Fruit fly (Drosophila melanogaster) whole organism, pupa: ENCODE data around the gene Wdr59.

ENCODE experiments used
- CG10348 ChIP-seq: fragments of 200-800 bp; sonication (Bioruptor generic); IDR thresholded peaks from 2 replicates; pipeline ENCODE4 v1.3.6; 2022; ENCODE audit warnings: missing biosample characterization, missing genetic modification characterization
- CG12605 ChIP-seq: fragments of 200-800 bp; sonication (Bioruptor generic); IDR thresholded peaks from 2 replicates; pipeline ENCODE4 v1.3.6; 2022; ENCODE audit warnings: missing biosample characterization, missing genetic modification characterization
- CG13204 ChIP-seq: fragments of 200-800 bp; sonication (Bioruptor generic); optimal IDR thresholded peaks from 2 replicates; lab custom pipeline; 2018; ENCODE audit warnings: missing biosample characterization, mild to moderate bottlenecking, missing genetic modification characterization, moderate library complexity
- CG14655 ChIP-seq: fragments of 200-800 bp; sonication (Bioruptor generic); optimal IDR thresholded peaks from 3 replicates; lab custom pipeline; 2017; ENCODE audit warnings: mild to moderate bottlenecking, missing biosample characterization, missing genetic modification reagents, missing genetic modification characterization
- CG15710 ChIP-seq: fragments of 200-800 bp; sonication (Bioruptor generic); optimal IDR thresholded peaks from 2 replicates; lab custom pipeline; 2018; ENCODE audit warnings: missing biosample characterization, mild to moderate bottlenecking, missing genetic modification characterization, moderate library complexity
- CG17806 ChIP-seq: fragments of 200-800 bp; sonication (Bioruptor generic); optimal IDR thresholded peaks from 2 replicates; lab custom pipeline; 2018; ENCODE audit warnings: missing biosample characterization, mild to moderate bottlenecking, missing genetic modification characterization, moderate library complexity
- CG32121 ChIP-seq: fragments of 200-800 bp; sonication (Bioruptor generic); IDR thresholded peaks from 2 replicates; pipeline ENCODE4 v1.3.6; 2022; ENCODE audit warnings: missing biosample characterization, missing genetic modification characterization
- CG34367 ChIP-seq: fragments of 200-800 bp; sonication (Bioruptor generic); optimal IDR thresholded peaks from 2 replicates; lab custom pipeline; 2018; ENCODE audit warnings: missing biosample characterization, mild to moderate bottlenecking, missing genetic modification characterization
- CG4496 ChIP-seq: fragments of 200-800 bp; sonication (Bioruptor generic); IDR thresholded peaks from 3 replicates; pipeline ENCODE4 v1.3.6; 2022; ENCODE audit warnings: missing biosample characterization, missing genetic modification characterization
- CG8159 ChIP-seq: fragments of 200-800 bp; sonication (Bioruptor generic); optimal IDR thresholded peaks from 3 replicates; lab custom pipeline; 2018; ENCODE audit warnings: missing biosample characterization, mild to moderate bottlenecking, missing genetic modification characterization, moderate library complexity
- CG8301 ChIP-seq: fragments of 200-800 bp; sonication (Bioruptor generic); optimal IDR thresholded peaks from 2 replicates; lab custom pipeline; 2018; ENCODE audit warnings: missing biosample characterization, mild to moderate bottlenecking, missing genetic modification characterization
- CG9948 ChIP-seq: fragments of 200-800 bp; sonication (Bioruptor generic); optimal IDR thresholded peaks from 2 replicates; lab custom pipeline; 2018; ENCODE audit warnings: missing biosample characterization, mild to moderate bottlenecking, missing genetic modification characterization, moderate library complexity
- D1 ChIP-seq: fragments of 200-800 bp; sonication (Bioruptor generic); optimal IDR thresholded peaks from 2 replicates; lab custom pipeline; 2018; ENCODE audit warnings: missing biosample characterization, mild to moderate bottlenecking, missing genetic modification characterization, moderate library complexity
- EcR ChIP-seq: fragments of 200-800 bp; sonication (Bioruptor generic); optimal IDR thresholded peaks from 3 replicates; lab custom pipeline; 2019; ENCODE audit warnings: missing biosample characterization, missing genetic modification characterization, mild to moderate bottlenecking, moderate library complexity, missing genetic modification reagents
- Ets98B ChIP-seq: fragments of 200-800 bp; sonication (Bioruptor generic); IDR thresholded peaks from 2 replicates; pipeline ENCODE4 v1.3.6; 2022; ENCODE audit warnings: missing biosample characterization, missing genetic modification characterization
- Pif1A ChIP-seq: fragments of 200-800 bp; sonication (Bioruptor generic); optimal IDR thresholded peaks from 3 replicates; lab custom pipeline; 2016; ENCODE audit warnings: missing biosample characterization, missing genetic modification characterization
- Pif1B ChIP-seq: fragments of 200-800 bp; sonication (Bioruptor generic); optimal IDR thresholded peaks from 3 replicates; lab custom pipeline; 2016; ENCODE audit warnings: missing biosample characterization, missing genetic modification characterization
- Snoo ChIP-seq: fragments of 200-800 bp; sonication (Bioruptor generic); optimal IDR thresholded peaks from 3 replicates; lab custom pipeline; 2017; ENCODE audit warnings: missing biosample characterization, mild to moderate bottlenecking, missing genetic modification characterization, inconsistent platforms
- fd96Ca ChIP-seq: fragments of 200-800 bp; sonication (Bioruptor generic); IDR thresholded peaks from 3 replicates; pipeline ENCODE4 v1.3.6; 2022; ENCODE audit warnings: missing biosample characterization, missing genetic modification characterization
- gl ChIP-seq: fragments of 200-800 bp; sonication (Bioruptor generic); optimal IDR thresholded peaks from 2 replicates; lab custom pipeline; 2018; ENCODE audit warnings: missing biosample characterization, mild to moderate bottlenecking, missing genetic modification characterization
- rn ChIP-seq: fragments of 200-800 bp; sonication (Bioruptor generic); IDR thresholded peaks from 2 replicates; pipeline ENCODE4 v1.3.6; 2022; ENCODE audit warnings: missing biosample characterization, missing genetic modification characterization

Gene Wdr59

dm6 chr2L:11091111-11091510, at the start of gene Wdr59:
Gene Wdr59, plus strand, starts transcription at chr2L:11091444.
- TF ChIP-seq rn (GFP tag; lab: Robert Waterston, UW) (no peak), CG34367 (tag; lab: Kevin White, UChicago) (no peak), CG4496 (GFP tag; lab: Robert Waterston, UW) (no peak), CG32121 (peak; percentile 37; the same call in 1 of the 2 replicates), fd96Ca (no peak), Pif1B (GFP tag; lab: Kevin White, UChicago) (no peak), CG13204 (GFP tag; lab: Kevin White, UChicago) (no peak), Ets98B (GFP tag; lab: Robert Waterston, UW) (no peak), CG8159 (no peak), CG10348 (GFP tag; lab: Robert Waterston, UW) (no peak), gl (no peak), CG12605 (GFP tag; lab: Robert Waterston, UW) (no peak), CG15710 (tag; lab: Kevin White, UChicago) (peak; percentile 42), CG17806 (tag; lab: Kevin White, UChicago) (peak; percentile 39), EcR (no peak), CG14655 (GFP tag; lab: Kevin White, UChicago) (no peak), D1 (peak; percentile 87), CG8301 (tag; lab: Kevin White, UChicago) (no peak), Snoo (tag; lab: Kevin White, UChicago) (no peak), CG9948 (tag; lab: Kevin White, UChicago) (no peak), Pif1A (GFP tag; lab: Kevin White, UChicago) (no peak)

- TF ChIP-seq CG14655 (GFP tag; lab: Kevin White, UChicago) (no peak), CG12605 (GFP tag; lab: Robert Waterston, UW) (peak; percentile 29; the same call in 1 of the 2 replicates)
These were observed 49.5 kb upstream of the Wdr59 start for dm6 chr2L:11041785-11042184.

DNA sequence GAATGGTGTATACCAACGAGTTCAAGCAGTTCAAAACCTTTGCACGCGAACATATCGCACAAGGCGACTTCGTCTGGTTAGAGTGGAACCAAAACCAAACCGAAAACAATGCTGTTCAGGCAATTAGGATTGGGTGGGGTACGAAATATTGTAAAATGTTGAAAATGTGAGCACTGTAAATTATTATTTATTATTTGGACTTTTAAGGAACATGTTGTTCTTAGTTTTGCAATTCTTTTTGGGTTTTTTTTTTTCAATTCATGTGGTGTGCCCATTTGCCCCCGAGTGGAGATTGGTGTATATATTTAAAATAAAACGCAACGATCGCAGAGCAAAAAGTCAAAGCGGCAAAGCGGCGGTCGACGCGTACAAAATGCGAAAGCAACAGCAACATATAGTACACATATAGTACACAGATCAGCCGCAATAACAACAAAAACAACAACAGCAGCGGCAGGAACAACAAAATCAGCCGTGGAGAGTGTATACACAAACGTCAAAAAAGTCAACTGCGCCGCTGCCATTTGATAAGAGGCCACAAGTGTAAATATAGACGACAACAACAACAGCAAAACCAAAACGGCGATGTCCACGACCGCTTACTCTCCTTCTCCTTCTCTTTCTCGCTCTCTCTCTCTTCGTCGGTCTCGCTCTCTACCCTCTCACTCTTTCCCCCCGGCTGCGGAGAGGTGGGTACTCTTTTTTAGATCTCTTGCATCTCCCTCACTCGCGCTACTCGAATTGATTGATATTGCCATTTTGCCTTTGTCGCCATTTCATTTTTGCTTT, 46.4 kb upstream of the Wdr59 start:
- TF ChIP-seq CG10348 (GFP tag; lab: Robert Waterston, UW) (0 out of 2 replicates have a peak, but pooled peaks have one; percentile 16), CG32121 (peak; percentile 48; the same call in 1 of the 2 replicates), CG15710 (tag; lab: Kevin White, UChicago) (peak; percentile 31), CG4496 (GFP tag; lab: Robert Waterston, UW) (peak; percentile 49; the same call in 1 of the 3 replicates), rn (GFP tag; lab: Robert Waterston, UW) (no peak), CG9948 (tag; lab: Kevin White, UChicago) (peak; percentile 29), CG8301 (tag; lab: Kevin White, UChicago) (no peak), D1 (no peak), gl (peak; percentile 58), Snoo (tag; lab: Kevin White, UChicago) (peak; percentile 52), fd96Ca (peak; percentile 52; the same call in 2 of the 3 replicates), CG14655 (GFP tag; lab: Kevin White, UChicago) (peak; percentile 61), CG17806 (tag; lab: Kevin White, UChicago) (no peak), CG8159 (peak; percentile 68), CG34367 (tag; lab: Kevin White, UChicago) (peak; percentile 11), Ets98B (GFP tag; lab: Robert Waterston, UW) (peak; percentile 52), Pif1B (GFP tag; lab: Kevin White, UChicago) (peak; percentile 12), Pif1A (GFP tag; lab: Kevin White, UChicago) (peak; percentile 41), EcR (no peak), CG13204 (GFP tag; lab: Kevin White, UChicago) (peak; percentile 83), CG12605 (GFP tag; lab: Robert Waterston, UW) (peak; percentile 37)
- TF ChIP-seq, all 21 proteins: peak for 16

- no peak for TF ChIP-seq gl
- no peak for TF ChIP-seq rn (GFP tag; lab: Robert Waterston, UW)
- peak; percentile 98 for TF ChIP-seq EcR
- peak; percentile 11; the same call in 1 of the 3 replicates for TF ChIP-seq fd96Ca
These were observed 45.8 kb upstream of the Wdr59 start for dm6 chr2L:11045467-11045914.

DNA sequence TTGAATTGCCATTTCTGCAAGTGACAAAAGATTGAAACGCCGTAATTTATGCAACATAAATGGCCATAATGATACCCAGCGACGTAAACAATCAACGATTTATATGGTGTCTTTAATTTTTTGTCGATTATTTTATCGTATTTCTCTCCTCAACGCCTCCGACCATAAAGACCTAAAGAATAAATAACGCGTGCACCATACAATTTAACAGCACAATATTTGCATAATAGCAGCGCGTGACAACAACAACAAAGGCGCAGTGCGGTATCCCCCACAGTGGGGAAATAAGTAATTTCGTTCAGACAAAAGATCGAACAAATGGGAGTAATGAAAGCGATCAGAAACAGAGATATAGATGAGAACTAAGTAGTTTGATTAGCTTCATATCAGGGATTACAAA, 45.2 kb upstream of the Wdr59 start:
- TF ChIP-seq CG34367 (tag; lab: Kevin White, UChicago) = no peak
- TF ChIP-seq CG14655 (GFP tag; lab: Kevin White, UChicago) = no peak
- no peak for TF ChIP-seq CG8159
- no peak for TF ChIP-seq D1
- no peak for TF ChIP-seq CG17806 (tag; lab: Kevin White, UChicago)
- no peak for TF ChIP-seq CG10348 (GFP tag; lab: Robert Waterston, UW)
- TF ChIP-seq, all 21 proteins: peak for 0

- TF ChIP-seq CG9948 (tag; lab: Kevin White, UChicago) (peak; percentile 52), CG13204 (GFP tag; lab: Kevin White, UChicago) (no peak), CG8301 (tag; lab: Kevin White, UChicago) (peak; percentile 51), CG10348 (GFP tag; lab: Robert Waterston, UW) (no peak), Pif1B (GFP tag; lab: Kevin White, UChicago) (peak; percentile 8), CG32121 (no peak), Ets98B (GFP tag; lab: Robert Waterston, UW) (no peak), Snoo (tag; lab: Kevin White, UChicago) (no peak), CG15710 (tag; lab: Kevin White, UChicago) (no peak), CG12605 (GFP tag; lab: Robert Waterston, UW) (no peak), CG17806 (tag; lab: Kevin White, UChicago) (peak; percentile 66), CG4496 (GFP tag; lab: Robert Waterston, UW) (no peak), gl (peak; percentile 18), Pif1A (GFP tag; lab: Kevin White, UChicago) (peak; percentile 14), rn (GFP tag; lab: Robert Waterston, UW) (no peak), EcR (no peak), CG14655 (GFP tag; lab: Kevin White, UChicago) (peak; percentile 70), CG34367 (tag; lab: Kevin White, UChicago) (no peak), D1 (no peak), CG8159 (peak; percentile 67), fd96Ca (no peak)
These were observed 42.9 kb upstream of the Wdr59 start for dm6 chr2L:11048307-11048706.
